Fruit fly (Drosophila melanogaster) whole organism, embryonic: ENCODE results near the gene hop.

Source experiments
- Adf1 ChIP-seq: fragments of 200-800 bp; sonication (Bioruptor generic); IDR thresholded peaks from 2 replicates; pipeline ENCODE4 v1.3.6; 2022; ENCODE audit warnings: missing biosample characterization, missing genetic modification characterization
- CG10462 ChIP-seq: fragments of 200-800 bp; sonication (Bioruptor generic); optimal IDR thresholded peaks from 2 replicates; lab custom pipeline; 2016; ENCODE audit warnings: missing biosample characterization, missing genetic modification characterization
- CG12769 ChIP-seq: fragments of 200-800 bp; sonication (Bioruptor generic); optimal IDR thresholded peaks from 2 replicates; lab custom pipeline; 2019; ENCODE audit warnings: missing biosample characterization, mild to moderate bottlenecking, missing genetic modification characterization, moderate library complexity
- CG15011 ChIP-seq: fragments of 200-800 bp; sonication (Bioruptor generic); optimal IDR thresholded peaks from 3 replicates; lab custom pipeline; 2018; ENCODE audit warnings: missing biosample characterization, mild to moderate bottlenecking, missing genetic modification characterization
- CG16813 ChIP-seq: fragments of 200-800 bp; sonication (Bioruptor generic); IDR thresholded peaks from 3 replicates; pipeline ENCODE4 v1.3.6; 2022; ENCODE audit warnings: missing biosample characterization, missing genetic modification characterization; ENCODE audit not compliant: partially characterized antibody
- CG1792 ChIP-seq: fragments of 200-800 bp; sonication (Bioruptor generic); optimal IDR thresholded peaks from 2 replicates; lab custom pipeline; 2016; ENCODE audit warnings: missing biosample characterization, missing genetic modification characterization
- CG18619 ChIP-seq: fragments of 200-800 bp; sonication (Bioruptor generic); optimal IDR thresholded peaks from 3 replicates; lab custom pipeline; 2017; ENCODE audit warnings: missing biosample characterization, mild to moderate bottlenecking, missing genetic modification characterization
- CG18764 ChIP-seq: fragments of 200-800 bp; sonication (Bioruptor generic); optimal IDR thresholded peaks from 3 replicates; lab custom pipeline; 2016; ENCODE audit warnings: missing biosample characterization, missing genetic modification characterization
- CG2199 ChIP-seq: fragments of 200-800 bp; sonication (Bioruptor generic); IDR thresholded peaks from 3 replicates; pipeline ENCODE4 v1.3.6; 2022; ENCODE audit warnings: missing biosample characterization, missing genetic modification characterization
- CG2712 ChIP-seq: fragments of 200-800 bp; optimal IDR thresholded peaks from 3 replicates; lab custom pipeline; 2019; ENCODE audit warnings: missing biosample characterization, mild to moderate bottlenecking, missing genetic modification characterization, moderate library complexity
- CG31441 ChIP-seq: fragments of 200-800 bp; sonication (Bioruptor generic); IDR thresholded peaks from 2 replicates; pipeline ENCODE4 v1.3.6; 2022; ENCODE audit warnings: missing biosample characterization, missing genetic modification characterization
- CG3995 ChIP-seq: fragments of 200-800 bp; sonication (Bioruptor generic); optimal IDR thresholded peaks from 3 replicates; lab custom pipeline; 2016; ENCODE audit warnings: missing biosample characterization, missing genetic modification characterization
- CG4360 ChIP-seq: fragments of 200-800 bp; sonication (Bioruptor generic); IDR thresholded peaks from 2 replicates; pipeline ENCODE4 v1.3.6; 2022; ENCODE audit warnings: missing biosample characterization, missing genetic modification characterization
- CG6654 ChIP-seq: fragments of 200-800 bp; sonication (Bioruptor generic); optimal IDR thresholded peaks from 2 replicates; lab custom pipeline; 2017; ENCODE audit warnings: missing biosample characterization, mild to moderate bottlenecking, missing genetic modification characterization
- CG6765 ChIP-seq: fragments of 200-800 bp; sonication (Bioruptor generic); optimal IDR thresholded peaks from 3 replicates; lab custom pipeline; 2017; ENCODE audit warnings: missing biosample characterization, mild to moderate bottlenecking, missing genetic modification characterization
- CG7987 ChIP-seq: fragments of 200-800 bp; sonication (Bioruptor generic); optimal IDR thresholded peaks from 2 replicates; lab custom pipeline; 2018; ENCODE audit warnings: missing biosample characterization, mild to moderate bottlenecking, missing genetic modification characterization, moderate library complexity
- CG8765 ChIP-seq: fragments of 200-800 bp; sonication (Bioruptor generic); IDR thresholded peaks from 2 replicates; pipeline ENCODE4 v1.3.6; 2022; ENCODE audit warnings: missing biosample characterization, missing genetic modification characterization
- Chrac-16 ChIP-seq: fragments of 200-800 bp; sonication (Bioruptor generic); optimal IDR thresholded peaks from 3 replicates; lab custom pipeline; 2016; ENCODE audit warnings: missing biosample characterization, missing genetic modification characterization
- Doc2 ChIP-seq: fragments of 200-800 bp; sonication (Bioruptor generic); IDR thresholded peaks from 2 replicates; pipeline ENCODE4 v1.3.6; 2022; ENCODE audit warnings: missing biosample characterization, missing genetic modification characterization
- Elba2 ChIP-seq: fragments of 200-800 bp; sonication (Bioruptor generic); optimal IDR thresholded peaks from 3 replicates; lab custom pipeline; 2016; ENCODE audit warnings: missing biosample characterization, missing genetic modification characterization
- GATAe ChIP-seq: fragments of 200-800 bp; sonication (Bioruptor generic); conservative IDR thresholded peaks from 2 replicates; pipeline ENCODE4 v1.3.6; 2022; ENCODE audit warnings: missing biosample characterization, missing genetic modification characterization
- Hey ChIP-seq: fragments of 200-800 bp; sonication (Bioruptor generic); optimal IDR thresholded peaks from 3 replicates; lab custom pipeline; 2018; ENCODE audit warnings: missing biosample characterization, mild to moderate bottlenecking, missing genetic modification characterization
- Mad ChIP-seq: fragments of 200-800 bp; sonication (Bioruptor generic); optimal IDR thresholded peaks from 2 replicates; lab custom pipeline; 2016; ENCODE audit warnings: missing biosample characterization, missing genetic modification characterization
- Mes4 ChIP-seq: fragments of 200-800 bp; sonication (Bioruptor generic); optimal IDR thresholded peaks from 2 replicates; lab custom pipeline; 2016; ENCODE audit warnings: missing biosample characterization, missing genetic modification characterization
- Optix ChIP-seq: fragments of 200-800 bp; sonication (Bioruptor generic); IDR thresholded peaks from 3 replicates; pipeline ENCODE4 v1.3.6; 2022; ENCODE audit warnings: missing biosample characterization, missing genetic modification characterization
- PHDP ChIP-seq: fragments of 200-800 bp; sonication (Bioruptor generic); optimal IDR thresholded peaks from 3 replicates; lab custom pipeline; 2018; ENCODE audit warnings: missing biosample characterization, mild to moderate bottlenecking, missing genetic modification characterization, moderate library complexity
- Sin3A ChIP-seq: fragments of >200 bp; optimal IDR thresholded peaks from 2 replicates; lab custom pipeline; 2018
- Sox100B ChIP-seq: fragments of 200-800 bp; sonication (Bioruptor generic); optimal IDR thresholded peaks from 3 replicates; lab custom pipeline; 2018; ENCODE audit warnings: missing biosample characterization, mild to moderate bottlenecking, missing genetic modification characterization
- Taf1 ChIP-seq: fragments of 200-800 bp; sonication (Bioruptor generic); IDR thresholded peaks from 2 replicates; pipeline ENCODE4 v1.3.6; 2022; ENCODE audit warnings: missing biosample characterization, missing genetic modification characterization
- Trl ChIP-seq, 3 experiments: fragments of >200 bp in 2 of 3; fragments of 200-800 bp in 1 of 3; sonication (Bioruptor generic) in 1 of 3; optimal IDR thresholded peaks; 2 replicates in 1 of 3; 3 replicates in 2 of 3; lab custom pipeline; 2016 to 2017; ENCODE audit warnings: missing biosample characterization in 1 of 3, missing genetic modification characterization in 1 of 3
- ab ChIP-seq: fragments of 200-800 bp; sonication (Bioruptor generic); optimal IDR thresholded peaks from 2 replicates; lab custom pipeline; 2016; ENCODE audit warnings: missing biosample characterization, missing genetic modification characterization
- bowl ChIP-seq: fragments of 200-800 bp; sonication (Bioruptor generic); IDR thresholded peaks from 2 replicates; pipeline ENCODE4 v1.3.6; 2022; ENCODE audit warnings: missing biosample characterization, missing genetic modification characterization
- caup ChIP-seq: fragments of 200-800 bp; sonication (Bioruptor generic); optimal IDR thresholded peaks from 3 replicates; lab custom pipeline; 2017; ENCODE audit warnings: missing biosample characterization, mild to moderate bottlenecking, missing genetic modification characterization, moderate library complexity; ENCODE audit not compliant: severe bottlenecking
- chn ChIP-seq: fragments of 200-800 bp; sonication (Bioruptor generic); optimal IDR thresholded peaks from 2 replicates; lab custom pipeline; 2016; ENCODE audit warnings: missing biosample characterization, missing genetic modification characterization
- crc ChIP-seq: fragments of 200-800 bp; sonication (Bioruptor generic); optimal IDR thresholded peaks from 2 replicates; lab custom pipeline; 2016; ENCODE audit warnings: missing biosample characterization, missing genetic modification characterization
- dmrt11E ChIP-seq: fragments of 200-800 bp; sonication (Bioruptor generic); optimal IDR thresholded peaks from 3 replicates; lab custom pipeline; 2018; ENCODE audit warnings: missing biosample characterization, mild to moderate bottlenecking, missing genetic modification characterization, moderate library complexity
- eve ChIP-seq, 2 experiments: fragments of >200 bp; optimal IDR thresholded peaks; 2 replicates each; lab custom pipeline; 2017; ENCODE audit warnings: missing biosample characterization in 2 of 2, missing genetic modification characterization in 2 of 2
- ind ChIP-seq: fragments of 200-800 bp; sonication (Bioruptor generic); optimal IDR thresholded peaks from 3 replicates; lab custom pipeline; 2016; ENCODE audit warnings: missing biosample characterization, missing genetic modification characterization
- lbe ChIP-seq: fragments of 200-800 bp; sonication (Bioruptor generic); optimal IDR thresholded peaks from 2 replicates; lab custom pipeline; 2016; ENCODE audit warnings: missing biosample characterization, mild to moderate bottlenecking, missing genetic modification characterization
- mirr ChIP-seq: fragments of 200-800 bp; sonication (Bioruptor generic); optimal IDR thresholded peaks from 3 replicates; lab custom pipeline; 2018; ENCODE audit warnings: missing biosample characterization, mild to moderate bottlenecking, missing genetic modification characterization
- odd ChIP-seq: fragments of 200-800 bp; sonication (Bioruptor generic); optimal IDR thresholded peaks from 2 replicates; lab custom pipeline; 2017; ENCODE audit warnings: missing biosample characterization, mild to moderate bottlenecking, missing genetic modification characterization
- pita ChIP-seq: fragments of 200-800 bp; sonication (Bioruptor generic); optimal IDR thresholded peaks from 2 replicates; lab custom pipeline; 2017; ENCODE audit warnings: missing biosample characterization, mild to moderate bottlenecking, missing genetic modification characterization
- pros ChIP-seq: fragments of 200-800 bp; sonication (Bioruptor generic); optimal IDR thresholded peaks from 3 replicates; lab custom pipeline; 2019; ENCODE audit warnings: missing biosample characterization, mild to moderate bottlenecking, missing genetic modification characterization, moderate library complexity
- pzg ChIP-seq: fragments of 200-800 bp; sonication (Bioruptor generic); optimal IDR thresholded peaks from 3 replicates; lab custom pipeline; 2018; ENCODE audit warnings: missing biosample characterization, mild to moderate bottlenecking, missing genetic modification characterization, moderate library complexity
- sna ChIP-seq: fragments of 200-800 bp; sonication (Bioruptor generic); IDR thresholded peaks from 2 replicates; pipeline ENCODE4 v1.3.6; 2022; ENCODE audit warnings: missing biosample characterization, missing genetic modification characterization; ENCODE audit not compliant: partially characterized antibody
- stwl ChIP-seq: fragments of 200-800 bp; sonication (Bioruptor generic); optimal IDR thresholded peaks from 3 replicates; lab custom pipeline; 2018; ENCODE audit warnings: missing biosample characterization, mild to moderate bottlenecking, missing genetic modification characterization, moderate library complexity
- tna ChIP-seq: fragments of 200-800 bp; sonication (Bioruptor generic); IDR thresholded peaks from 2 replicates; pipeline ENCODE4 v1.3.6; 2022; ENCODE audit warnings: missing biosample characterization, missing genetic modification characterization; ENCODE audit not compliant: partially characterized antibody
- trem ChIP-seq: fragments of 200-800 bp; optimal IDR thresholded peaks from 3 replicates; lab custom pipeline; 2019; ENCODE audit warnings: missing biosample characterization, mild to moderate bottlenecking, missing genetic modification characterization, moderate library complexity
- zfh2 ChIP-seq: fragments of 200-800 bp; sonication (Bioruptor generic); optimal IDR thresholded peaks from 2 replicates; lab custom pipeline; 2016; ENCODE audit warnings: missing biosample characterization, missing genetic modification characterization

hop gene

dm6 chrX:11389494-11390447 lies 21.9 kb upstream of the hop start (continued):
- TF ChIP-seq zfh2 (GFP tag; lab: Kevin White, UChicago) = no peak
- no peak for TF ChIP-seq Doc2 (GFP tag; lab: Robert Waterston, UW)
- TF ChIP-seq CG7987 (GFP tag; lab: Kevin White, UChicago) = no peak
- TF ChIP-seq CG31441 (GFP tag; lab: Robert Waterston, UW) = no peak
- peak; percentile 87 to 91 for TF ChIP-seq Trl (optimal IDR thresholded peaks at IDR 0.05; lab: Kevin White, UChicago)
- peak; percentile 30 for TF ChIP-seq Trl (GFP tag; optimal IDR thresholded peaks at IDR 0.05; lab: Kevin White, UChicago)
- TF ChIP-seq Mad (GFP tag; lab: Kevin White, UChicago) = no peak
- TF ChIP-seq Elba2 (GFP tag; lab: Kevin White, UChicago) = no peak
- TF ChIP-seq CG16813 (GFP tag; lab: Robert Waterston, UW) = peak; percentile 70
- peak; percentile 6 for TF ChIP-seq caup (GFP tag; lab: Kevin White, UChicago)
- TF ChIP-seq stwl = peak; percentile 70
- TF ChIP-seq Mes4 (GFP tag; lab: Kevin White, UChicago) = no peak
- TF ChIP-seq CG18764 = no peak
- TF ChIP-seq pita = peak; percentile 41
- TF ChIP-seq Taf1 (GFP tag; lab: Robert Waterston, UW) = no peak
- no peak for TF ChIP-seq ab
- TF ChIP-seq CG4360 (GFP tag; lab: Robert Waterston, UW) = peak; percentile 94
- TF ChIP-seq pzg (GFP tag; lab: Kevin White, UChicago) = peak; percentile 36
- TF ChIP-seq tna = peak; percentile 88
- TF ChIP-seq eve (GFP tag; optimal IDR thresholded peaks at IDR 0.05; lab: Kevin White, UChicago) = no peak
- TF ChIP-seq CG1792 = no peak
- no peak for TF ChIP-seq dmrt11E (tag; lab: Kevin White, UChicago)
- no peak for TF ChIP-seq Sin3A (lab: Kevin White, UChicago)
- no peak for TF ChIP-seq Hey (tag; lab: Kevin White, UChicago)
- no peak for TF ChIP-seq Optix (GFP tag; lab: Robert Waterston, UW)
- TF ChIP-seq CG12769 (tag; lab: Kevin White, UChicago) = peak; percentile 17
- TF ChIP-seq CG6654 (GFP tag; lab: Kevin White, UChicago) = no peak
- TF ChIP-seq mirr = no peak
- no peak for TF ChIP-seq CG10462 (GFP tag; lab: Kevin White, UChicago)
- no peak for TF ChIP-seq CG6765 (GFP tag; lab: Kevin White, UChicago)
- TF ChIP-seq CG3995 (GFP tag; lab: Kevin White, UChicago) = no peak
- TF ChIP-seq CG15011 (GFP tag; lab: Kevin White, UChicago) = no peak
- no peak for TF ChIP-seq odd (GFP tag; lab: Kevin White, UChicago)
- peak; percentile 82 for TF ChIP-seq Adf1 (GFP tag; lab: Robert Waterston, UW)
- TF ChIP-seq PHDP (tag; lab: Kevin White, UChicago) = no peak
- peak; percentile 9 for TF ChIP-seq lbe (GFP tag; lab: Kevin White, UChicago)
- no peak for TF ChIP-seq Chrac-16 (GFP tag; lab: Kevin White, UChicago)
- TF ChIP-seq crc (GFP tag; lab: Kevin White, UChicago) = no peak
- TF ChIP-seq chn (GFP tag; lab: Kevin White, UChicago) = no peak
- no peak for TF ChIP-seq CG2199 (GFP tag; lab: Robert Waterston, UW)
- no peak for TF ChIP-seq GATAe
- TF ChIP-seq CG2712 (tag; lab: Kevin White, UChicago) = no peak
- TF ChIP-seq Sox100B = no peak
- TF ChIP-seq bowl (GFP tag; lab: Robert Waterston, UW) = no peak
- TF ChIP-seq ind (GFP tag; lab: Kevin White, UChicago) = no peak
- TF ChIP-seq trem (tag; lab: Kevin White, UChicago) = peak; percentile 47
- TF ChIP-seq pros (GFP tag; lab: Kevin White, UChicago) = no peak
- no peak for TF ChIP-seq CG8765 (GFP tag; lab: Robert Waterston, UW)
- TF ChIP-seq CG18619 (GFP tag; lab: Kevin White, UChicago) = no peak
- TF ChIP-seq sna (GFP tag; lab: Robert Waterston, UW) = peak; percentile 84
